Fruit fly (Drosophila melanogaster) whole organism, embryonic: ENCODE results near the gene Vps26.

Experiments used
- BEAF-32 ChIP-seq: fragments of 200-800 bp; sonication (Bioruptor generic); optimal IDR thresholded peaks from 3 replicates; lab custom pipeline; 2017; ENCODE audit warnings: missing biosample characterization, missing genetic modification characterization, mild to moderate bottlenecking, moderate library complexity, missing genetic modification reagents
- BtbVII ChIP-seq: fragments of 200-800 bp; sonication (Bioruptor generic); optimal IDR thresholded peaks from 3 replicates; lab custom pipeline; 2017; ENCODE audit warnings: missing biosample characterization, mild to moderate bottlenecking, missing genetic modification characterization
- CG10431 ChIP-seq: fragments of 200-800 bp; sonication (Bioruptor generic); optimal IDR thresholded peaks from 3 replicates; lab custom pipeline; 2018; ENCODE audit warnings: missing biosample characterization, mild to moderate bottlenecking, missing genetic modification characterization
- CG10462 ChIP-seq: fragments of 200-800 bp; sonication (Bioruptor generic); optimal IDR thresholded peaks from 2 replicates; lab custom pipeline; 2016; ENCODE audit warnings: missing biosample characterization, missing genetic modification characterization
- CG11398 ChIP-seq: fragments of 200-800 bp; sonication (Bioruptor generic); optimal IDR thresholded peaks from 2 replicates; lab custom pipeline; 2016; ENCODE audit warnings: missing biosample characterization, missing genetic modification characterization
- CG12942 ChIP-seq: fragments of 200-800 bp; sonication (Bioruptor generic); optimal IDR thresholded peaks from 3 replicates; lab custom pipeline; 2016; ENCODE audit warnings: missing biosample characterization, missing genetic modification characterization
- CG13287 ChIP-seq: fragments of 200-800 bp; sonication (Bioruptor generic); IDR thresholded peaks from 2 replicates; pipeline ENCODE4 v1.3.6; 2022; ENCODE audit warnings: missing biosample characterization, missing genetic modification characterization; ENCODE audit not compliant: partially characterized antibody
- CG13624 ChIP-seq: fragments of 200-800 bp; sonication (Bioruptor generic); optimal IDR thresholded peaks from 2 replicates; lab custom pipeline; 2016; ENCODE audit warnings: missing biosample characterization, missing genetic modification characterization
- CG13894 ChIP-seq: fragments of 200-800 bp; sonication (Bioruptor generic); optimal IDR thresholded peaks from 3 replicates; lab custom pipeline; 2018; ENCODE audit warnings: missing biosample characterization, mild to moderate bottlenecking, missing genetic modification characterization, moderate library complexity
- CG1529 ChIP-seq: fragments of 200-800 bp; sonication (Bioruptor generic); optimal IDR thresholded peaks from 3 replicates; lab custom pipeline; 2018; ENCODE audit warnings: missing biosample characterization, missing genetic modification characterization
- CG15514 ChIP-seq: fragments of 200-800 bp; sonication (Bioruptor generic); optimal IDR thresholded peaks from 3 replicates; lab custom pipeline; 2017; ENCODE audit warnings: missing biosample characterization, missing genetic modification characterization, mild to moderate bottlenecking, moderate library complexity, missing genetic modification reagents
- CG15696 ChIP-seq: fragments of 200-800 bp; sonication (Bioruptor generic); optimal IDR thresholded peaks from 2 replicates; lab custom pipeline; 2019; ENCODE audit warnings: missing biosample characterization, mild to moderate bottlenecking, missing genetic modification characterization, moderate library complexity
- CG17186 ChIP-seq: fragments of 200-800 bp; sonication (Bioruptor generic); optimal IDR thresholded peaks from 3 replicates; lab custom pipeline; 2017; ENCODE audit warnings: missing biosample characterization, missing genetic modification reagents, missing genetic modification characterization
- CG18619 ChIP-seq: fragments of 200-800 bp; sonication (Bioruptor generic); optimal IDR thresholded peaks from 3 replicates; lab custom pipeline; 2017; ENCODE audit warnings: missing biosample characterization, mild to moderate bottlenecking, missing genetic modification characterization
- CG2199 ChIP-seq: fragments of 200-800 bp; sonication (Bioruptor generic); IDR thresholded peaks from 3 replicates; pipeline ENCODE4 v1.3.6; 2022; ENCODE audit warnings: missing biosample characterization, missing genetic modification characterization
- CG3726 ChIP-seq: fragments of 200-800 bp; sonication (Bioruptor generic); IDR thresholded peaks from 3 replicates; pipeline ENCODE4, ENCODE4 v1.3.6; 2022; ENCODE audit warnings: missing biosample characterization, missing genetic modification characterization
- CG9609 ChIP-seq: fragments of 200-800 bp; sonication (Bioruptor generic); optimal IDR thresholded peaks from 3 replicates; lab custom pipeline; 2016; ENCODE audit warnings: missing biosample characterization, missing genetic modification characterization
- CG9932 ChIP-seq: fragments of 200-800 bp; sonication (Bioruptor generic); IDR thresholded peaks from 2 replicates; pipeline ENCODE4 v1.3.6; 2022; ENCODE audit warnings: missing biosample characterization, missing genetic modification characterization
- CHES-1-like ChIP-seq: fragments of 200-800 bp; sonication (Bioruptor generic); optimal IDR thresholded peaks from 2 replicates; lab custom pipeline; 2016; ENCODE audit warnings: missing biosample characterization, missing genetic modification characterization
- Camta ChIP-seq: fragments of 200-800 bp; sonication (Bioruptor generic); optimal IDR thresholded peaks from 2 replicates; lab custom pipeline; 2016; ENCODE audit warnings: missing biosample characterization, missing genetic modification characterization
- CkIIα-i1 ChIP-seq: fragments of 200-800 bp; sonication (Bioruptor generic); IDR thresholded peaks from 2 replicates; pipeline ENCODE4 v1.3.6; 2022; ENCODE audit warnings: missing biosample characterization, missing genetic modification characterization
- D19A ChIP-seq: fragments of 200-800 bp; optimal IDR thresholded peaks from 3 replicates; lab custom pipeline; 2019; ENCODE audit warnings: missing biosample characterization, mild to moderate bottlenecking, missing genetic modification characterization, moderate library complexity
- Dbx ChIP-seq: fragments of 200-800 bp; sonication (Bioruptor generic); IDR thresholded peaks from 3 replicates; pipeline ENCODE4 v1.3.6; 2022; ENCODE audit warnings: missing biosample characterization, missing genetic modification characterization
- E2f1 ChIP-seq: fragments of 200-800 bp; sonication (Bioruptor generic); IDR thresholded peaks from 2 replicates; pipeline ENCODE4 v1.3.6; 2022; ENCODE audit warnings: missing biosample characterization, missing genetic modification characterization
- Elba2 ChIP-seq: fragments of 200-800 bp; sonication (Bioruptor generic); optimal IDR thresholded peaks from 3 replicates; lab custom pipeline; 2016; ENCODE audit warnings: missing biosample characterization, missing genetic modification characterization
- Fer2 ChIP-seq: fragments of 200-800 bp; sonication (Bioruptor generic); optimal IDR thresholded peaks from 2 replicates; lab custom pipeline; 2018; ENCODE audit warnings: missing biosample characterization, mild to moderate bottlenecking, missing genetic modification characterization, moderate library complexity
- HmgZ ChIP-seq: fragments of 200-800 bp; sonication (Bioruptor generic); optimal IDR thresholded peaks from 2 replicates; lab custom pipeline; 2018; ENCODE audit warnings: missing biosample characterization, mild to moderate bottlenecking, missing genetic modification characterization
- Lim3 ChIP-seq: fragments of 200-800 bp; sonication (Bioruptor generic); IDR thresholded peaks from 2 replicates; pipeline ENCODE4 v1.3.6; 2022; ENCODE audit warnings: missing biosample characterization, missing genetic modification characterization
- Mes4 ChIP-seq: fragments of 200-800 bp; sonication (Bioruptor generic); optimal IDR thresholded peaks from 2 replicates; lab custom pipeline; 2016; ENCODE audit warnings: missing biosample characterization, missing genetic modification characterization
- Ptx1 ChIP-seq: fragments of 200-800 bp; sonication (Bioruptor generic); IDR thresholded peaks from 2 replicates; pipeline ENCODE4 v1.3.6; 2022; ENCODE audit warnings: missing biosample characterization, missing genetic modification characterization
- Rfx ChIP-seq: fragments of 200-800 bp; sonication (Bioruptor generic); IDR thresholded peaks from 2 replicates; pipeline ENCODE4 v1.3.6; 2022; ENCODE audit warnings: missing biosample characterization, missing genetic modification characterization
- Sox100B ChIP-seq: fragments of 200-800 bp; sonication (Bioruptor generic); optimal IDR thresholded peaks from 3 replicates; lab custom pipeline; 2018; ENCODE audit warnings: missing biosample characterization, mild to moderate bottlenecking, missing genetic modification characterization
- Sry-δ ChIP-seq: fragments of 200-800 bp; sonication (Bioruptor generic); optimal IDR thresholded peaks from 2 replicates; lab custom pipeline; 2016; ENCODE audit warnings: missing biosample characterization, missing genetic modification characterization
- Ssrp ChIP-seq: fragments of 200-800 bp; sonication (Bioruptor generic); optimal IDR thresholded peaks from 2 replicates; lab custom pipeline; 2018; ENCODE audit warnings: missing biosample characterization, mild to moderate bottlenecking, missing genetic modification characterization, moderate library complexity
- bbx ChIP-seq: fragments of 200-800 bp; sonication (Bioruptor generic); IDR thresholded peaks from 2 replicates; pipeline ENCODE4 v1.3.6; 2022; ENCODE audit warnings: missing biosample characterization, missing genetic modification characterization; ENCODE audit not compliant: partially characterized antibody
- fd102C ChIP-seq: fragments of 200-800 bp; sonication (Bioruptor generic); optimal IDR thresholded peaks from 2 replicates; lab custom pipeline; 2018; ENCODE audit warnings: missing biosample characterization, mild to moderate bottlenecking, missing genetic modification characterization, moderate library complexity
- gfzf ChIP-seq: fragments of 200-800 bp; sonication (Bioruptor generic); optimal IDR thresholded peaks from 2 replicates; lab custom pipeline; 2016; ENCODE audit warnings: missing biosample characterization, mild to moderate bottlenecking, missing genetic modification characterization, moderate library complexity
- h ChIP-seq: fragments of >200 bp; optimal IDR thresholded peaks from 2 replicates; lab custom pipeline; 2017
- hb ChIP-seq: fragments of 200-800 bp; sonication (Bioruptor generic); IDR thresholded peaks from 3 replicates; pipeline ENCODE4 v1.3.6; 2022; ENCODE audit warnings: missing biosample characterization, missing genetic modification characterization; ENCODE audit not compliant: partially characterized antibody
- hbn ChIP-seq: fragments of 200-800 bp; sonication (Bioruptor generic); IDR thresholded peaks from 2 replicates; pipeline ENCODE4 v1.3.6; 2022; ENCODE audit warnings: missing biosample characterization, missing genetic modification characterization; ENCODE audit not compliant: partially characterized antibody
- hth ChIP-seq: fragments of >200 bp; optimal IDR thresholded peaks from 2 replicates; lab custom pipeline; 2017; ENCODE audit warnings: inconsistent platforms
- mirr ChIP-seq: fragments of 200-800 bp; sonication (Bioruptor generic); optimal IDR thresholded peaks from 3 replicates; lab custom pipeline; 2018; ENCODE audit warnings: missing biosample characterization, mild to moderate bottlenecking, missing genetic modification characterization
- pros ChIP-seq: fragments of 200-800 bp; sonication (Bioruptor generic); optimal IDR thresholded peaks from 3 replicates; lab custom pipeline; 2019; ENCODE audit warnings: missing biosample characterization, mild to moderate bottlenecking, missing genetic modification characterization, moderate library complexity
- schlank ChIP-seq: fragments of 200-800 bp; sonication (Bioruptor generic); optimal IDR thresholded peaks from 2 replicates; lab custom pipeline; 2018; ENCODE audit warnings: missing biosample characterization, mild to moderate bottlenecking, missing genetic modification characterization
- slp2 ChIP-seq: fragments of 200-800 bp; sonication (Bioruptor generic); optimal IDR thresholded peaks from 2 replicates; lab custom pipeline; 2016; ENCODE audit warnings: missing biosample characterization, missing genetic modification characterization
- sob ChIP-seq: fragments of 200-800 bp; sonication (Bioruptor generic); IDR thresholded peaks from 2 replicates; pipeline ENCODE4 v1.3.6; 2022; ENCODE audit warnings: missing biosample characterization, missing genetic modification characterization
- sqz ChIP-seq: fragments of 200-800 bp; sonication (Bioruptor generic); optimal IDR thresholded peaks from 3 replicates; lab custom pipeline; 2018; ENCODE audit warnings: missing biosample characterization, mild to moderate bottlenecking, missing genetic modification characterization
- stwl ChIP-seq: fragments of 200-800 bp; sonication (Bioruptor generic); optimal IDR thresholded peaks from 3 replicates; lab custom pipeline; 2018; ENCODE audit warnings: missing biosample characterization, mild to moderate bottlenecking, missing genetic modification characterization, moderate library complexity
- ttk ChIP-seq: fragments of 200-800 bp; sonication (Bioruptor generic); IDR thresholded peaks from 2 replicates; pipeline ENCODE4 v2.1.2; 2022; ENCODE audit warnings: missing biosample characterization, missing genetic modification characterization
- unc-4 ChIP-seq: fragments of 200-800 bp; sonication (Bioruptor generic); IDR thresholded peaks from 2 replicates; pipeline ENCODE4 v1.3.6; 2022; ENCODE audit warnings: missing biosample characterization, missing genetic modification characterization; ENCODE audit not compliant: partially characterized antibody
- vfl ChIP-seq: fragments of 200-800 bp; sonication (Bioruptor generic); optimal IDR thresholded peaks from 2 replicates; lab custom pipeline; 2016; ENCODE audit warnings: missing biosample characterization, missing genetic modification characterization
- vvl ChIP-seq: fragments of 200-800 bp; sonication (Bioruptor generic); IDR thresholded peaks from 2 replicates; pipeline ENCODE4 v1.3.6; 2022; ENCODE audit warnings: missing biosample characterization, missing genetic modification characterization

Gene Vps26

dm6 chrX:1873515-1874126, at the start of gene Vps26, which contains the start of gene Pgam5 (continued):
- TF ChIP-seq hth (lab: Kevin White, UChicago) (no peak), h (no peak), Mes4 (no peak), fd102C (GFP tag; lab: Kevin White, UChicago) (no peak), Sry-δ (GFP tag; lab: Kevin White, UChicago) (peak; percentile 38), vfl (GFP tag; lab: Kevin White, UChicago) (no peak), Elba2 (peak; percentile 83), CkIIα-i1 (no peak), Ssrp (tag; lab: Kevin White, UChicago) (no peak), bbx (GFP tag; lab: Robert Waterston, UW) (no peak), CG18619 (GFP tag; lab: Kevin White, UChicago) (no peak), Dbx (GFP tag; lab: Robert Waterston, UW) (no peak), CG12942 (no peak), Ptx1 (GFP tag; lab: Robert Waterston, UW) (no peak), BEAF-32 (GFP tag; lab: Kevin White, UChicago) (peak; percentile 51), CHES-1-like (GFP tag; lab: Kevin White, UChicago) (no peak), schlank (tag; lab: Kevin White, UChicago) (no peak), ttk (GFP tag; lab: Robert Waterston, UW) (no peak), CG13624 (GFP tag; lab: Kevin White, UChicago) (peak; percentile 21), slp2 (no peak), Rfx (no peak), sob (GFP tag; lab: Robert Waterston, UW) (no peak), Fer2 (no peak), CG10431 (GFP tag; lab: Kevin White, UChicago) (no peak), CG10462 (GFP tag; lab: Kevin White, UChicago) (no peak), E2f1 (no peak), unc-4 (GFP tag; lab: Robert Waterston, UW) (no peak), pros (GFP tag; lab: Kevin White, UChicago) (no peak), CG9609 (GFP tag; lab: Kevin White, UChicago) (no peak), HmgZ (tag; lab: Kevin White, UChicago) (no peak), CG15696 (tag; lab: Kevin White, UChicago) (no peak), stwl (peak; percentile 23), CG3726 (no peak), CG13287 (no peak), Lim3 (GFP tag; lab: Robert Waterston, UW) (no peak), CG9932 (GFP tag; lab: Robert Waterston, UW) (no peak), CG11398 (GFP tag; lab: Kevin White, UChicago) (no peak), mirr (GFP tag; lab: Kevin White, UChicago) (no peak), CG2199 (no peak), hb (GFP tag; lab: Robert Waterston, UW) (no peak), CG17186 (GFP tag; lab: Kevin White, UChicago) (no peak), vvl (GFP tag; lab: Robert Waterston, UW) (no peak), CG13894 (no peak), gfzf (GFP tag; lab: Kevin White, UChicago) (peak; percentile 67), BtbVII (GFP tag; lab: Kevin White, UChicago) (no peak), CG1529 (GFP tag; lab: Kevin White, UChicago) (no peak), D19A (tag; lab: Kevin White, UChicago) (no peak), hbn (GFP tag; lab: Robert Waterston, UW) (no peak), Sox100B (GFP tag; lab: Kevin White, UChicago) (no peak), Camta (GFP tag; lab: Kevin White, UChicago) (no peak), CG15514 (GFP tag; lab: Kevin White, UChicago) (no peak), sqz (GFP tag; lab: Kevin White, UChicago) (peak; percentile 97)
